2 worm cellular contexts compared by ENCODE assay signal in genomic region chrIII:13614751-13615150, ce11.
TF ChIP-seq lines count a peak whose summit lies in the region.

No protein-coding gene starts in this region.

TF ChIP-seq in whole organism, L4 larva, 104 proteins besides CTCF, POLR2A, EP300 and RAD21:
- no peak for TF ChIP-seq unc-39 (tag; optimal IDR thresholded peaks at IDR 0.05; lab: Kevin White, UChicago)
- TF ChIP-seq fkh-10 (GFP tag; optimal IDR thresholded peaks at IDR 0.05; lab: Kevin White, UChicago): no peak
- no peak for TF ChIP-seq hlh-30 (tag; optimal IDR thresholded peaks at IDR 0.05; lab: Kevin White, UChicago; ENCODE audit: insufficient read depth)
- no peak for TF ChIP-seq T20F7.1 (GFP tag; optimal IDR thresholded peaks at IDR 0.05; lab: Kevin White, UChicago)
- TF ChIP-seq nhr-111 (GFP tag; optimal IDR thresholded peaks at IDR 0.05; lab: Kevin White, UChicago): no peak
- no peak for TF ChIP-seq daf-16 (GFP tag; optimal IDR thresholded peaks at IDR 0.05; lab: Kevin White, UChicago)
- no peak for TF ChIP-seq daf-16 (tag; optimal IDR thresholded peaks at IDR 0.05; lab: Kevin White, UChicago)
- peak; percentile 2 for TF ChIP-seq sdz-12 (GFP tag; optimal IDR thresholded peaks at IDR 0.05; lab: Kevin White, UChicago)
- TF ChIP-seq tra-1 (GFP tag; IDR thresholded peaks at IDR 0.05; lab: Robert Waterston, UW): no peak
- no peak for TF ChIP-seq nhr-41 (GFP tag; IDR thresholded peaks at IDR 0.05; lab: Robert Waterston, UW)
- TF ChIP-seq hif-1 (tag; optimal IDR thresholded peaks at IDR 0.05; lab: Kevin White, UChicago): no peak
- peak; percentile 13 for TF ChIP-seq aha-1 (tag; lab: Kevin White, UChicago)
- TF ChIP-seq ZK337.2 (GFP tag; IDR thresholded peaks at IDR 0.05; lab: Robert Waterston, UW): no peak
- no peak for TF ChIP-seq lsy-2 (tag; optimal IDR thresholded peaks at IDR 0.05; lab: Kevin White, UChicago)
- no peak for TF ChIP-seq lir-3 (tag; optimal IDR thresholded peaks at IDR 0.05; lab: Kevin White, UChicago)
- peak; percentile 73 for TF ChIP-seq set-16 (GFP tag; IDR thresholded peaks at IDR 0.05; lab: Robert Waterston, UW)
- no peak for TF ChIP-seq nhr-42 (GFP tag; IDR thresholded peaks at IDR 0.05; lab: Robert Waterston, UW)
- TF ChIP-seq mdt-29 (GFP tag; IDR thresholded peaks at IDR 0.05; lab: Robert Waterston, UW): no peak
- no peak for TF ChIP-seq ces-1 (GFP tag; optimal IDR thresholded peaks at IDR 0.05; lab: Kevin White, UChicago)
- TF ChIP-seq Y75B8A.6 (GFP tag; IDR thresholded peaks at IDR 0.05; lab: Robert Waterston, UW): no peak

TF ChIP-seq in whole organism, young adult, 124 proteins besides CTCF, POLR2A, EP300 and RAD21:
- no peak for TF ChIP-seq lin-26 (GFP tag; IDR thresholded peaks at IDR 0.05; lab: Robert Waterston, UW)
- TF ChIP-seq snpc-3.4 (tag; optimal IDR thresholded peaks at IDR 0.05; lab: Kevin White, UChicago): no peak
- TF ChIP-seq unc-130 (GFP tag; optimal IDR thresholded peaks at IDR 0.05; lab: Kevin White, UChicago): no peak
- TF ChIP-seq mel-28 (tag; optimal IDR thresholded peaks at IDR 0.05; lab: Kevin White, UChicago; ENCODE audit: borderline replicate concordance): no peak
- TF ChIP-seq F33H1.4 (GFP tag; IDR thresholded peaks at IDR 0.05; lab: Robert Waterston, UW): no peak
- no peak for TF ChIP-seq hlh-12 (tag; optimal IDR thresholded peaks at IDR 0.05; lab: Kevin White, UChicago)
- no peak for TF ChIP-seq bed-1 (GFP tag; IDR thresholded peaks at IDR 0.05; lab: Robert Waterston, UW)
- TF ChIP-seq ccch-3 (GFP tag; optimal IDR thresholded peaks at IDR 0.05; lab: Kevin White, UChicago): no peak
- no peak for TF ChIP-seq hlh-26 (GFP tag; conservative IDR thresholded peaks at IDR 0.05; lab: Robert Waterston, UW)
- no peak for TF ChIP-seq ets-4 (GFP tag; optimal IDR thresholded peaks at IDR 0.05; lab: Kevin White, UChicago)
- no peak for TF ChIP-seq Y56A3A.18 (GFP tag; IDR thresholded peaks at IDR 0.05; lab: Robert Waterston, UW)
- TF ChIP-seq K11D2.4 (GFP tag; IDR thresholded peaks at IDR 0.05; lab: Robert Waterston, UW): no peak
- TF ChIP-seq dpl-1 (GFP tag; optimal IDR thresholded peaks at IDR 0.05; lab: Kevin White, UChicago): no peak
- no peak for TF ChIP-seq hmg-1.2 (GFP tag; IDR thresholded peaks at IDR 0.05; lab: Robert Waterston, UW)
- no peak for TF ChIP-seq athp-1 (tag; optimal IDR thresholded peaks at IDR 0.05; lab: Kevin White, UChicago)
- no peak for TF ChIP-seq mxl-1 (tag; optimal IDR thresholded peaks at IDR 0.05; lab: Kevin White, UChicago)
- no peak for TF ChIP-seq die-1 (tag; optimal IDR thresholded peaks at IDR 0.05; lab: Kevin White, UChicago)
- no peak for TF ChIP-seq ztf-18 (tag; optimal IDR thresholded peaks at IDR 0.05; lab: Kevin White, UChicago)
- TF ChIP-seq F10E7.11 (tag; optimal IDR thresholded peaks at IDR 0.05; lab: Kevin White, UChicago): no peak
- peak; percentile 48; the same call in 1 of the 2 replicates for TF ChIP-seq zfh-2 (GFP tag; conservative IDR thresholded peaks at IDR 0.05; lab: Robert Waterston, UW)
- no peak for TF ChIP-seq F57A8.1 (GFP tag; optimal IDR thresholded peaks at IDR 0.05; lab: Kevin White, UChicago)
- TF ChIP-seq egrh-3 (GFP tag; IDR thresholded peaks at IDR 0.05; lab: Robert Waterston, UW): peak; percentile 58; the same call in 1 of the 2 replicates
- TF ChIP-seq mcd-1 (GFP tag; IDR thresholded peaks at IDR 0.05; lab: Robert Waterston, UW): 0 out of 2 replicates have a peak, but pooled peaks have one; percentile 11
